Worm (Caenorhabditis elegans) whole organism, midembryonic: ENCODE results near the gene gst-12.

ENCODE experiments used
- T22C8.4 ChIP-seq: fragments of 200-800 bp; sonication (Bioruptor generic); IDR thresholded peaks from 2 replicates; pipeline ENCODE4 v1.3.6; 2022; ENCODE audit warnings: missing genetic modification characterization, missing compliant biosample characterization
- cog-1 ChIP-seq: sonication (generic microtip); optimal IDR thresholded peaks from 2 replicates; lab custom pipeline; 2016; ENCODE audit warnings: missing genetic modification characterization, missing compliant biosample characterization
- flt-1 ChIP-seq: fragments of 200-800 bp; sonication (Bioruptor generic); IDR thresholded peaks from 2 replicates; pipeline ENCODE4 v1.3.6; 2022; ENCODE audit warnings: missing genetic modification characterization, missing compliant biosample characterization
- klf-2 ChIP-seq: fragments of 200-800 bp; sonication (Bioruptor generic); conservative IDR thresholded peaks from 2 replicates; pipeline ENCODE4 v1.3.6; 2022; ENCODE audit warnings: missing genetic modification reagents, missing genetic modification characterization, missing compliant biosample characterization
- med-1 ChIP-seq: sonication (generic microtip); optimal IDR thresholded peaks from 2 replicates; lab custom pipeline; 2017; ENCODE audit warnings: missing genetic modification characterization, mild to moderate bottlenecking, missing compliant biosample characterization, antibody characterized with exemption, missing genetic modification reagents; ENCODE audit not compliant: insufficient read depth
- ref-1 ChIP-seq: fragments of 200-800 bp; sonication (Bioruptor generic); conservative IDR thresholded peaks from 2 replicates; pipeline ENCODE4 v1.3.6; 2022; ENCODE audit warnings: missing genetic modification reagents, missing genetic modification characterization, missing compliant biosample characterization
- tab-1 ChIP-seq: fragments of 200-800 bp; sonication (Bioruptor generic); IDR thresholded peaks from 2 replicates; pipeline ENCODE4 v1.3.6; 2022; ENCODE audit warnings: missing genetic modification characterization, missing compliant biosample characterization
- ztf-23 ChIP-seq: fragments of 200-800 bp; sonication (Bioruptor generic); IDR thresholded peaks from 2 replicates; pipeline ENCODE4 v1.3.6; 2022; ENCODE audit warnings: missing genetic modification reagents, missing genetic modification characterization, missing compliant biosample characterization
- ztf-29 ChIP-seq: fragments of 200-800 bp; sonication (Bioruptor generic); IDR thresholded peaks from 2 replicates; pipeline ENCODE4 v1.3.6; 2022; ENCODE audit warnings: missing genetic modification reagents, missing genetic modification characterization, missing compliant biosample characterization

gst-12 gene

DNA sequence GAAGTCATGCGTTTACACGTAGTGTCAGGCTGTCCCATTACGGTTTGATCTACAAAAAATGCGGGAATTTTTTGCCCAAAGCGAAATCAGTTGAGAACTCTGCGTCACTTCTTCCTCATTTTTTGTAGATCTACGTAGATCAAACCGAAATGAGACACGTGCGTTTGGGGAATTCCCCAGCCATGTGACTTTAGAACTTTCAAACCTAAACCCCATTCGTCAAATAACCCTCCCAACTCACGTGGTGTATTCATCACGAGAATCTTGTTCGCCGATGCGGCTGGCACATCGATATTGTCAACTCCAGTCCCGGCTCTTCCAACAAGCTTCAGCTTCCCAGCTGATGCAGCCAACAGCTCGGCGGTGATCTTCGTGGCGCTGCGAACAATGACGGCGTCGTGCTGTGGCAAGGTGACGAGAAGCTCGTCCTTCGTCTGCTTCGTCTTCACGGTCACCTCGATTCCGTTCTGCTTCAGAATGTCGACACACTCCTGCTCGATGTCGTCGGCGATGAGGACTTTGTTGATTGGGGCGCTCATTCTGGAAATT, 20.2 kb upstream of the gst-12 start, which contains the start of gene phdh-1:
Gene phdh-1 (minus strand): TSS at position 540 of the 549 bp plus-strand sequence.
- TF ChIP-seq cog-1 (no peak), ztf-29 (no peak), med-1 (GFP tag; lab: Kevin White, UChicago) (no peak), tab-1 (no peak), T22C8.4 (GFP tag; lab: Robert Waterston, UW) (no peak), ztf-23 (no peak), klf-2 (GFP tag; lab: Robert Waterston, UW) (no peak), flt-1 (GFP tag; lab: Robert Waterston, UW) (no peak), ref-1 (GFP tag; lab: Robert Waterston, UW) (no peak)

ce11 chrII:13637464-13637863, 19.6 kb upstream of the gst-12 start:
- no peak for TF ChIP-seq cog-1
- TF ChIP-seq klf-2 (GFP tag; lab: Robert Waterston, UW): no peak
- no peak for TF ChIP-seq T22C8.4 (GFP tag; lab: Robert Waterston, UW)
- no peak for TF ChIP-seq ztf-23
- no peak for TF ChIP-seq tab-1
- TF ChIP-seq flt-1 (GFP tag; lab: Robert Waterston, UW): no peak
- TF ChIP-seq ztf-29: no peak
- no peak for TF ChIP-seq med-1 (GFP tag; lab: Kevin White, UChicago)

- no peak for TF ChIP-seq T22C8.4 (GFP tag; lab: Robert Waterston, UW)
- TF ChIP-seq ref-1 (GFP tag; lab: Robert Waterston, UW): no peak
Measured at ce11 chrII:13636596-13636995, 18.7 kb upstream of the gst-12 start.

- TF ChIP-seq ztf-23: no peak
- no peak for TF ChIP-seq tab-1
Measured at ce11 chrII:13632238-13632637, 14.4 kb upstream of the gst-12 start, which contains the start of gene tag-10. Gene tag-10 (plus strand): TSS chrII:13632584.

ce11 chrII:13630690-13631089, 12.8 kb upstream of the gst-12 start, which contains the start of the genes gst-17 and gst-18:
Gene gst-17 (minus strand): TSS chrII:13630790.
Gene gst-18 (minus strand): TSS chrII:13630887.
- TF ChIP-seq flt-1 (GFP tag; lab: Robert Waterston, UW) (no peak), ref-1 (GFP tag; lab: Robert Waterston, UW) (no peak), cog-1 (no peak), klf-2 (GFP tag; lab: Robert Waterston, UW) (no peak), ztf-29 (no peak), med-1 (GFP tag; lab: Kevin White, UChicago) (no peak), T22C8.4 (GFP tag; lab: Robert Waterston, UW) (no peak), ztf-23 (no peak), tab-1 (no peak)

DNA sequence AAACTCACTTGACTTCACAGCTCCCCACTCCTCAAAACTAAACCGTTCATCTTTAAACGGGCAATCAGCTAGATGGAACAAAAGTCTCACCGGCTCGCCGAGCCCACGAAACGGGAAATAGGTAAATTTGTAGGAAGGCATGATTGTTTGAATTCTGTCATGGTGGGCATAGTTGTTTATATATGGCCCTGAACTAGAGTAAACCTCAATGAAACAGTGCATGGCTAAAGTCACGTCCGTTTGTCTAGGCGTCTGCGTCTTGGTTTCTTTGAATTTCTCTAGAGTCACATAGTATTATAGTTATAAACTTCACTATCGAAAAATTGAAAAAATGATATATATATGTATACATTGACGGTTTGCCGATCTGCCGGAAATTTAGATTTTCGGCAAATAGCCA, 9.1 kb upstream of the gst-12 start, which contains the start of gene gst-19:
Gene gst-19 (minus strand): TSS at position 145 of the 400 bp plus-strand sequence.
- TF ChIP-seq ztf-23 (no peak), med-1 (GFP tag; lab: Kevin White, UChicago) (no peak), klf-2 (GFP tag; lab: Robert Waterston, UW) (no peak), ztf-29 (no peak), T22C8.4 (GFP tag; lab: Robert Waterston, UW) (no peak)

ce11 chrII:13624330-13624729, 6.5 kb upstream of the gst-12 start, which contains the start of gene gst-16:
Gene gst-16 (minus strand): TSS chrII:13624440.
- TF ChIP-seq tab-1: no peak
- TF ChIP-seq flt-1 (GFP tag; lab: Robert Waterston, UW): no peak

DNA sequence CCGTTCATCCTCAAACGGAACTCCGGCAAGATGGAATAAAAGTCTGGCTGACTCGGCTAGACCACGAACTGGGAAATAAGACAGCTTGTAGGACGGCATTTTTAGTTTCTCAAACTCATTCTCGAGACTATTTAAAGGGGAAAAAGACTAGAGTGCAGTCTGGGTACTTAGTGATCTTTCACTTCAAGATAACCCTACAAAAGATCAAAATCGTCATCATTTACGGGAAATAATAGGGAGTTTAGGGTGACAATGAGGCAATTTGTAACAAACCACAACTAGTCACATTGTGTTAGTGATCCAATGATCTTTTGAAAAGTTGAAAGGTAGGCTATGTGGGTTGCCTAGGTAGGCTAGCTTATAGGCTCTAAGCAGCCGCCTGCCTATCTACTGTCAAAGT, 1.9 kb downstream of the gst-12 start, which contains the start of gene gst-14:
Gene gst-14 (minus strand): TSS at position 101 of the 400 bp plus-strand sequence.
- no peak for TF ChIP-seq ztf-29
- TF ChIP-seq flt-1 (GFP tag; lab: Robert Waterston, UW): no peak
- TF ChIP-seq tab-1: no peak
- TF ChIP-seq ref-1 (GFP tag; lab: Robert Waterston, UW): no peak
- TF ChIP-seq T22C8.4 (GFP tag; lab: Robert Waterston, UW): no peak
- no peak for TF ChIP-seq med-1 (GFP tag; lab: Kevin White, UChicago)
- TF ChIP-seq ztf-23: no peak
- TF ChIP-seq klf-2 (GFP tag; lab: Robert Waterston, UW): no peak
- no peak for TF ChIP-seq cog-1

DNA sequence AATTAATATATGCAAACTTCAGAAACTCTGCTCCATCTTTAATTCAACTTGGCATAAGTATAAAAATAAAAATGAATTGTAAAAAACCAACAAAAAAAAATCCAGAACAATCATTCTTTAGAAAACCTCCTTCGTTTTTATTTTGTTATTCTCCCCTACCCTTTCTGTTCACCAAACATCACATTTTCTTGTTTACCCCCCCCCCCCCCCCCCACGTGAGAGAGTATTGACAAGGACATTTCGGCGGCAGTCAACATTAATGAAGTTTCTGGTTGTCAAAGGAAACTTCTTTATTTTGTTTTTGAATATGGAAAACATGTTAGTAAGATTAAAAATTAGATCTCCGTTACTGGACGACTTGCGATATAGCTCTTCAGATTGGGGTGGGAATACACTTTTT, 3.3 kb downstream of the gst-12 start:
- no peak for TF ChIP-seq klf-2 (GFP tag; lab: Robert Waterston, UW)
- no peak for TF ChIP-seq med-1 (GFP tag; lab: Kevin White, UChicago)
- TF ChIP-seq ref-1 (GFP tag; lab: Robert Waterston, UW): no peak

DNA sequence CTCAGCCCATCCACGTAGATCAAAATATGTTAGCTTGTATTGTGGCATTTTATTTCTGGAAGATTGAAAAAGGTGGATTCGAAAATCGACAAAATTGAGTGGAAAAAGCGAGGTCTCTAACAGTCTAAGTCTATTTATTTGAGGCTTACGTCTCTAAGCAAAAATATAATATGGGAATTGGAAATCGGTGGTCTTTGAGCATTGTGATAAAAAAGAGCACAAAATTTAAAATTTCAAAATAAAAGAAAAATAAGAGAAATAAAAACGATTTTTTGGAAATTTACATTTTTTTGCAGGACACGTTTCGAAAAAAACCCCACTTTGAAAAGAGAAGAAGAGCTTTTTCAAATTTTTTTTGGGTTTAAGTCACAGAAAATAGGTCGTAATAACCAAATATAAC, 4.8 kb downstream of the gst-12 start, which contains the start of gene gst-15:
Gene gst-15 (minus strand): TSS at position 101 of the 400 bp plus-strand sequence.
- no peak for TF ChIP-seq klf-2 (GFP tag; lab: Robert Waterston, UW)
- TF ChIP-seq cog-1: no peak
- TF ChIP-seq T22C8.4 (GFP tag; lab: Robert Waterston, UW): no peak
- TF ChIP-seq tab-1: no peak
- no peak for TF ChIP-seq flt-1 (GFP tag; lab: Robert Waterston, UW)
- no peak for TF ChIP-seq ref-1 (GFP tag; lab: Robert Waterston, UW)
- TF ChIP-seq ztf-23: no peak

ce11 chrII:13611186-13611585, 6.7 kb downstream of the gst-12 start, which contains the start of gene gst-24:
Gene gst-24 (minus strand): TSS chrII:13611366.
- no peak for TF ChIP-seq ref-1 (GFP tag; lab: Robert Waterston, UW)
- no peak for TF ChIP-seq tab-1
- TF ChIP-seq med-1 (GFP tag; lab: Kevin White, UChicago): no peak
- TF ChIP-seq flt-1 (GFP tag; lab: Robert Waterston, UW): no peak
- no peak for TF ChIP-seq T22C8.4 (GFP tag; lab: Robert Waterston, UW)
- no peak for TF ChIP-seq klf-2 (GFP tag; lab: Robert Waterston, UW)
- TF ChIP-seq cog-1: no peak
- TF ChIP-seq ztf-23: no peak
- TF ChIP-seq ztf-29: no peak
